Worm (Caenorhabditis elegans): ENCODE measurements around the gene F35H12.1.

ce11 chrX:918097-918496 lies 15.5 kb upstream of the F35H12.1 start, which contains the start of gene F35H12.5:
- no peak for TF ChIP-seq W03F9.2 (tag; optimal IDR thresholded peaks at IDR 0.05)
- no peak for TF ChIP-seq dao-5 (tag; optimal IDR thresholded peaks at IDR 0.05)
- TF ChIP-seq him-1 (tag; optimal IDR thresholded peaks at IDR 0.05), result no peak
